ENCODE assay signal across 5 fruit fly cellular contexts in the genomic region with DNA sequence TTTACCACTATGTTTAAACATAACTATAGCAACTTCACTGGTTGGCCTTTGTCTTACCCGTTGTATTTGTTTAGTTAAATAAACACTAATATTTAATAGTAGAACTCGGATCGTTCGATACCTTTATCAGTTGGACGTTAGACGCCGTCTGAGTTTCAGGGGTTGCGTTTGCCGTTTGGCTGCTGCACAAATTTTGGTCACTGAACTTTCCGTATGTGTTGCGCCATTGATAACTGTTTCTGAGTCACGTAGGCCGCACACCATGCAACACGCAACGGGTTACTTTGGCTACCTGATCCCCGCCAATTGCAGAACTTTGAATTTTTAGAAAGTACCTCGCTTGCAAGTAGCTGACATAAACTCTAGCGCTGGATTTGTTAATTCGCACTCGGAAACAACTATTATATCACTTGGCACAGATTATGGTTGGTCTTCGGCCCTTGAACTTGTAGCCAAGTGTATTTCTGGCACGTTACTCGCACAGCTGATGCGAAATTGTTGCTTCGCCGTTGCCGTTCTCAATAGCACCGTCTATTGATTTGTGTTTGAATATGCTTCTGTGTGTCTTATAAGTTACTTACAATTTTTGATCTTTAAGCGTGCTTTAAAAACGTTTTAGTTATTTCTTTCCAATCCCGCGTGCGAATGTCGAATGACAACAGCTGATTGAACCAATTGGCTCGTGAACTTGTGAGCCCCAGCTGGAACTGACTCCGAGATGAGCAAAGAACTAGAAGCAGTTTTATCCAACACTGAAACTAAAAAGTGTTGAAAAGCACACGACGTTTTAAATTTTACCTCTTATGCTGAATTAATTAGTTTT.
TF ChIP-seq lines count a peak whose summit lies in the region.

Dph1 (minus strand) TSS at position 670 of the 823 bp plus-strand sequence.

TF ChIP-seq in whole organism, adult, 20 proteins besides CTCF, POLR2A, EP300 and RAD21 (continued from another document):
- TF ChIP-seq Clk (GFP tag; optimal IDR thresholded peaks at IDR 0.05; lab: Kevin White, UChicago) (peak; percentile 44), Hr96 (GFP tag; optimal IDR thresholded peaks at IDR 0.05; lab: Kevin White, UChicago) (peak; percentile 71), bab1 (GFP tag; optimal IDR thresholded peaks at IDR 0.05; lab: Kevin White, UChicago) (peak; percentile 79), cic (GFP tag; optimal IDR thresholded peaks at IDR 0.05; lab: Kevin White, UChicago) (peak; percentile 70)

TF ChIP-seq in whole organism, embryonic, 481 proteins besides CTCF, POLR2A, EP300 and RAD21 (continued from another document and continues in another):
- TF ChIP-seq Gug (GFP tag; IDR thresholded peaks at IDR 0.05; lab: Robert Waterston, UW) = peak; percentile 86
- TF ChIP-seq CG5180 (GFP tag; optimal IDR thresholded peaks at IDR 0.05; lab: Kevin White, UChicago) = peak; percentile 72
- peak; percentile 89 for TF ChIP-seq Antp (GFP tag; optimal IDR thresholded peaks at IDR 0.05; lab: Kevin White, UChicago)
- no peak for TF ChIP-seq vnd (GFP tag; IDR thresholded peaks at IDR 0.05; lab: Robert Waterston, UW; ENCODE audit: partially characterized antibody)
- TF ChIP-seq kay (GFP tag; optimal IDR thresholded peaks at IDR 0.05; lab: Kevin White, UChicago) = peak; percentile 90
- peak; percentile 61 for TF ChIP-seq Camta (GFP tag; optimal IDR thresholded peaks at IDR 0.05; lab: Kevin White, UChicago)
- TF ChIP-seq Awh (GFP tag; IDR thresholded peaks at IDR 0.05; lab: Robert Waterston, UW) = peak; percentile 85
- no peak for TF ChIP-seq Doc2 (GFP tag; IDR thresholded peaks at IDR 0.05; lab: Robert Waterston, UW)
- TF ChIP-seq Vsx1 (GFP tag; optimal IDR thresholded peaks at IDR 0.05; lab: Kevin White, UChicago) = peak; percentile 73
- 0 out of 2 replicates have a peak, but pooled peaks have one; percentile 20 for TF ChIP-seq ro (GFP tag; IDR thresholded peaks at IDR 0.05; lab: Robert Waterston, UW)
- TF ChIP-seq pnt (GFP tag; optimal IDR thresholded peaks at IDR 0.05; lab: Kevin White, UChicago) = peak; percentile 68
- peak; percentile 65 for TF ChIP-seq CG8359 (GFP tag; optimal IDR thresholded peaks at IDR 0.05; lab: Kevin White, UChicago; ENCODE audit: borderline replicate concordance)
- peak; percentile 90 for TF ChIP-seq CG14441 (GFP tag; IDR thresholded peaks at IDR 0.05; lab: Robert Waterston, UW)
- TF ChIP-seq CG31388 (GFP tag; optimal IDR thresholded peaks at IDR 0.05; lab: Kevin White, UChicago) = peak; percentile 12
- peak; percentile 82; the same call in 1 of the 2 replicates for TF ChIP-seq CG6689 (GFP tag; IDR thresholded peaks at IDR 0.05; lab: Robert Waterston, UW)
- peak; percentile 74; the same call in 1 of the 2 replicates for TF ChIP-seq CG17612 (GFP tag; IDR thresholded peaks at IDR 0.05; lab: Robert Waterston, UW)
- TF ChIP-seq twi (tag; optimal IDR thresholded peaks at IDR 0.05; lab: Kevin White, UChicago) = peak; percentile 43
- peak; percentile 70 for TF ChIP-seq pho (GFP tag; optimal IDR thresholded peaks at IDR 0.05; lab: Kevin White, UChicago)
- peak; percentile 71 for TF ChIP-seq CG16863 (GFP tag; optimal IDR thresholded peaks at IDR 0.05; lab: Kevin White, UChicago)
- peak; percentile 27 for TF ChIP-seq CG12299 (tag; optimal IDR thresholded peaks at IDR 0.05; lab: Kevin White, UChicago)
- TF ChIP-seq CG7928 (GFP tag; optimal IDR thresholded peaks at IDR 0.05; lab: Kevin White, UChicago) = peak; percentile 14
- TF ChIP-seq fd64A (GFP tag; optimal IDR thresholded peaks at IDR 0.05; lab: Kevin White, UChicago) = peak; percentile 84
- TF ChIP-seq hb (GFP tag; IDR thresholded peaks at IDR 0.05; lab: Robert Waterston, UW; ENCODE audit: partially characterized antibody) = no peak
- peak; percentile 93 for TF ChIP-seq CG1603 (tag; optimal IDR thresholded peaks at IDR 0.05; lab: Kevin White, UChicago)
- peak; percentile 84 for TF ChIP-seq Mad (GFP tag; optimal IDR thresholded peaks at IDR 0.05; lab: Kevin White, UChicago)
- no peak; the same call in 1 of the 3 replicates for TF ChIP-seq croc (GFP tag; conservative IDR thresholded peaks at IDR 0.05; lab: Robert Waterston, UW)
- TF ChIP-seq peb (GFP tag; IDR thresholded peaks at IDR 0.05; lab: Robert Waterston, UW) = peak; percentile 61

TF ChIP-seq in whole organism, prepupa, 60 proteins besides CTCF, POLR2A, EP300 and RAD21 (continued from another document and continues in another):
- TF ChIP-seq vri (GFP tag; optimal IDR thresholded peaks at IDR 0.05; lab: Kevin White, UChicago) (peak; percentile 95), Hr39 (GFP tag; optimal IDR thresholded peaks at IDR 0.05; lab: Kevin White, UChicago) (peak; percentile 89), CG8632 (GFP tag; optimal IDR thresholded peaks at IDR 0.05; lab: Kevin White, UChicago) (peak; percentile 88), Eip93F (GFP tag; optimal IDR thresholded peaks at IDR 0.05; lab: Kevin White, UChicago) (peak; percentile 19), Hr38 (GFP tag; optimal IDR thresholded peaks at IDR 0.05; lab: Kevin White, UChicago) (no peak), Eip78C (GFP tag; lab: Kevin White, UChicago) (peak; percentile 100), Sox102F (GFP tag; optimal IDR thresholded peaks at IDR 0.05; lab: Kevin White, UChicago) (peak; percentile 92), Sox14 (GFP tag; optimal IDR thresholded peaks at IDR 0.05; lab: Kevin White, UChicago) (peak; percentile 93), svp (GFP tag; lab: Kevin White, UChicago) (peak; percentile 97), spab (GFP tag; optimal IDR thresholded peaks at IDR 0.05; lab: Kevin White, UChicago) (peak; percentile 83), CG3032 (tag; optimal IDR thresholded peaks at IDR 0.05; lab: Kevin White, UChicago) (peak; percentile 87), CG4318 (GFP tag; optimal IDR thresholded peaks at IDR 0.05; lab: Kevin White, UChicago) (peak; percentile 89), fd59A (GFP tag; optimal IDR thresholded peaks at IDR 0.05; lab: Kevin White, UChicago) (peak; percentile 81), CG6854 (GFP tag; optimal IDR thresholded peaks at IDR 0.05; lab: Kevin White, UChicago) (peak; percentile 87), acj6 (GFP tag; optimal IDR thresholded peaks at IDR 0.05; lab: Kevin White, UChicago) (peak; percentile 90), Hr4 (GFP tag; optimal IDR thresholded peaks at IDR 0.05; lab: Kevin White, UChicago) (peak; percentile 92), fd85E (GFP tag; optimal IDR thresholded peaks at IDR 0.05; lab: Kevin White, UChicago) (peak; percentile 88), cyc (GFP tag; optimal IDR thresholded peaks at IDR 0.05; lab: Kevin White, UChicago) (peak; percentile 86), CG8119 (GFP tag; IDR thresholded peaks at IDR 0.05; lab: Robert Waterston, UW) (peak; percentile 93), dsx (GFP tag; optimal IDR thresholded peaks at IDR 0.05; lab: Kevin White, UChicago; ENCODE audit: poor library complexity, severe bottlenecking) (peak; percentile 96), CG34406 (GFP tag; optimal IDR thresholded peaks at IDR 0.05; lab: Kevin White, UChicago) (peak; percentile 84), Met (GFP tag; optimal IDR thresholded peaks at IDR 0.05; lab: Kevin White, UChicago) (peak; percentile 94), CG1621 (tag; optimal IDR thresholded peaks at IDR 0.05; lab: Kevin White, UChicago) (peak; percentile 93), topi (GFP tag; optimal IDR thresholded peaks at IDR 0.05; lab: Kevin White, UChicago) (peak; percentile 93), Sox15 (GFP tag; optimal IDR thresholded peaks at IDR 0.05; lab: Kevin White, UChicago) (peak; percentile 85), Gug (GFP tag; IDR thresholded peaks at IDR 0.05; lab: Robert Waterston, UW) (peak; percentile 90), CG11762 (GFP tag; optimal IDR thresholded peaks at IDR 0.05; lab: Kevin White, UChicago; ENCODE audit: insufficient read depth) (peak; percentile 91), lz (GFP tag; optimal IDR thresholded peaks at IDR 0.05; lab: Kevin White, UChicago) (peak; percentile 92), Ets21C (GFP tag; optimal IDR thresholded peaks at IDR 0.05; lab: Kevin White, UChicago) (peak; percentile 83), OdsH (GFP tag; optimal IDR thresholded peaks at IDR 0.05; lab: Kevin White, UChicago) (peak; percentile 92)

TF ChIP-seq in whole organism, pupa, 21 proteins besides CTCF, POLR2A, EP300 and RAD21 (continued from another document):
- TF ChIP-seq CG15710 (tag; optimal IDR thresholded peaks at IDR 0.05; lab: Kevin White, UChicago) (peak; percentile 86), Pif1B (GFP tag; optimal IDR thresholded peaks at IDR 0.05; lab: Kevin White, UChicago) (peak; percentile 91), Snoo (tag; optimal IDR thresholded peaks at IDR 0.05; lab: Kevin White, UChicago) (peak; percentile 90)

TF ChIP-seq in whole organism, wandering third instar larva, 38 proteins besides CTCF, POLR2A, EP300 and RAD21 (continued from another document):
- TF ChIP-seq jim (GFP tag; optimal IDR thresholded peaks at IDR 0.05; lab: Kevin White, UChicago) (no peak), Dfd (GFP tag; optimal IDR thresholded peaks at IDR 0.05; lab: Kevin White, UChicago) (no peak), sv (GFP tag; optimal IDR thresholded peaks at IDR 0.05; lab: Kevin White, UChicago) (peak; percentile 62), usp (GFP tag; optimal IDR thresholded peaks at IDR 0.05; lab: Kevin White, UChicago) (no peak), CrebA (GFP tag; optimal IDR thresholded peaks at IDR 0.05; lab: Kevin White, UChicago; ENCODE audit: borderline replicate concordance) (no peak), GATAd (GFP tag; optimal IDR thresholded peaks at IDR 0.05; lab: Kevin White, UChicago) (no peak), foxo (GFP tag; optimal IDR thresholded peaks at IDR 0.05; lab: Kevin White, UChicago) (peak in 1 of 2 experiments; percentile 91), rgr (GFP tag; optimal IDR thresholded peaks at IDR 0.05; lab: Kevin White, UChicago) (peak; percentile 91), N (GFP tag; optimal IDR thresholded peaks at IDR 0.05; lab: Kevin White, UChicago) (no peak), OdsH (GFP tag; optimal IDR thresholded peaks at IDR 0.05; lab: Kevin White, UChicago) (peak; percentile 84), brk (GFP tag; optimal IDR thresholded peaks at IDR 0.05; lab: Kevin White, UChicago) (peak; percentile 61), Myc (optimal IDR thresholded peaks at IDR 0.05; lab: Kevin White, UChicago) (peak; percentile 42), Mio (GFP tag; optimal IDR thresholded peaks at IDR 0.05; lab: Kevin White, UChicago) (no peak), Rel (GFP tag; optimal IDR thresholded peaks at IDR 0.05; lab: Kevin White, UChicago) (peak; percentile 58), Rel (tag; optimal IDR thresholded peaks at IDR 0.05; lab: Kevin White, UChicago) (peak; percentile 39), h (GFP tag; optimal IDR thresholded peaks at IDR 0.05; lab: Kevin White, UChicago) (peak; percentile 88), dsf (GFP tag; optimal IDR thresholded peaks at IDR 0.05; lab: Kevin White, UChicago; ENCODE audit: borderline replicate concordance) (no peak), fru (GFP tag; optimal IDR thresholded peaks at IDR 0.05; lab: Kevin White, UChicago) (peak; percentile 90), Vsx2 (GFP tag; optimal IDR thresholded peaks at IDR 0.05; lab: Kevin White, UChicago; ENCODE audit: partially characterized antibody) (no peak)
